Fruit fly (Drosophila melanogaster) whole organism, embryonic: ENCODE measurements around the gene pug.

ENCODE experiments used
- CG10267 ChIP-seq: fragments of 200-800 bp; sonication (Bioruptor generic); optimal IDR thresholded peaks from 2 replicates; lab custom pipeline; 2018; ENCODE audit warnings: missing biosample characterization, mild to moderate bottlenecking, missing genetic modification characterization, moderate library complexity
- CG10543 ChIP-seq: fragments of 200-800 bp; sonication (Bioruptor generic); optimal IDR thresholded peaks from 3 replicates; lab custom pipeline; 2017; ENCODE audit warnings: missing biosample characterization, mild to moderate bottlenecking, missing genetic modification characterization, moderate library complexity
- CG10654 ChIP-seq: fragments of 200-800 bp; sonication (Bioruptor generic); optimal IDR thresholded peaks from 2 replicates; lab custom pipeline; 2016; ENCODE audit warnings: missing biosample characterization, missing genetic modification characterization
- CG11695 ChIP-seq: fragments of 200-800 bp; sonication (Bioruptor generic); IDR thresholded peaks from 3 replicates; pipeline ENCODE4 v1.3.6; 2022; ENCODE audit warnings: missing biosample characterization, missing genetic modification characterization
- CG12744 ChIP-seq: fragments of 200-800 bp; sonication (Bioruptor generic); optimal IDR thresholded peaks from 2 replicates; lab custom pipeline; 2016; ENCODE audit warnings: missing biosample characterization, missing genetic modification characterization
- CG17612 ChIP-seq: fragments of 200-800 bp; sonication (Bioruptor generic); IDR thresholded peaks from 2 replicates; pipeline ENCODE4 v1.3.6; 2022; ENCODE audit warnings: missing biosample characterization, missing genetic modification characterization
- CG2120 ChIP-seq: fragments of 200-800 bp; sonication (Bioruptor generic); optimal IDR thresholded peaks from 3 replicates; lab custom pipeline; 2016; ENCODE audit warnings: missing biosample characterization, missing genetic modification characterization
- CG30403 ChIP-seq: fragments of 200-800 bp; sonication (Bioruptor generic); optimal IDR thresholded peaks from 3 replicates; lab custom pipeline; 2016; ENCODE audit warnings: missing biosample characterization, missing genetic modification characterization
- CG3847 ChIP-seq: fragments of 200-800 bp; sonication (Bioruptor generic); IDR thresholded peaks from 2 replicates; pipeline ENCODE4 v1.3.6; 2022; ENCODE audit warnings: missing biosample characterization, missing genetic modification characterization
- CG6272 ChIP-seq: fragments of 200-800 bp; sonication (Bioruptor generic); IDR thresholded peaks from 2 replicates; pipeline ENCODE4 v1.3.6; 2022; ENCODE audit warnings: missing biosample characterization, missing genetic modification characterization
- CG6654 ChIP-seq: fragments of 200-800 bp; sonication (Bioruptor generic); optimal IDR thresholded peaks from 2 replicates; lab custom pipeline; 2017; ENCODE audit warnings: missing biosample characterization, mild to moderate bottlenecking, missing genetic modification characterization
- CG7357 ChIP-seq: fragments of 200-800 bp; sonication (Bioruptor generic); IDR thresholded peaks from 3 replicates; pipeline ENCODE4 v1.3.6; 2022; ENCODE audit warnings: missing biosample characterization, missing genetic modification characterization
- CG7839 ChIP-seq: fragments of 200-800 bp; sonication (Bioruptor generic); optimal IDR thresholded peaks from 3 replicates; lab custom pipeline; 2018; ENCODE audit warnings: missing biosample characterization, mild to moderate bottlenecking, missing genetic modification characterization, moderate library complexity
- CG9609 ChIP-seq: fragments of 200-800 bp; sonication (Bioruptor generic); optimal IDR thresholded peaks from 3 replicates; lab custom pipeline; 2016; ENCODE audit warnings: missing biosample characterization, missing genetic modification characterization
- CTCF ChIP-seq: fragments of 200-800 bp; sonication (Bioruptor generic); optimal IDR thresholded peaks from 2 replicates; lab custom pipeline; 2017; ENCODE audit warnings: missing biosample characterization, mild to moderate bottlenecking, missing genetic modification characterization, moderate library complexity
- Dbx ChIP-seq: fragments of 200-800 bp; sonication (Bioruptor generic); IDR thresholded peaks from 3 replicates; pipeline ENCODE4 v1.3.6; 2022; ENCODE audit warnings: missing biosample characterization, missing genetic modification characterization
- Ets97D ChIP-seq: fragments of 200-800 bp; sonication (Bioruptor generic); optimal IDR thresholded peaks from 3 replicates; lab custom pipeline; 2016; ENCODE audit warnings: missing biosample characterization, missing genetic modification characterization
- Fer3 ChIP-seq: fragments of 200-800 bp; sonication (Bioruptor generic); optimal IDR thresholded peaks from 2 replicates; lab custom pipeline; 2018; ENCODE audit warnings: missing biosample characterization, mild to moderate bottlenecking, missing genetic modification characterization, moderate library complexity
- HmgZ ChIP-seq: fragments of 200-800 bp; sonication (Bioruptor generic); optimal IDR thresholded peaks from 2 replicates; lab custom pipeline; 2018; ENCODE audit warnings: missing biosample characterization, mild to moderate bottlenecking, missing genetic modification characterization
- Opbp ChIP-seq: fragments of 200-800 bp; sonication (Bioruptor generic); IDR thresholded peaks from 3 replicates; pipeline ENCODE4 v1.3.6; 2022; ENCODE audit warnings: missing biosample characterization, missing genetic modification characterization; ENCODE audit not compliant: partially characterized antibody
- Optix ChIP-seq: fragments of 200-800 bp; sonication (Bioruptor generic); IDR thresholded peaks from 3 replicates; pipeline ENCODE4 v1.3.6; 2022; ENCODE audit warnings: missing biosample characterization, missing genetic modification characterization
- Pdp1 ChIP-seq, 2 experiments: fragments of 200-800 bp; sonication (Bioruptor generic); optimal IDR thresholded peaks; 3 replicates each; lab custom pipeline; 2016; ENCODE audit warnings: missing biosample characterization in 2 of 2, missing genetic modification characterization in 2 of 2, mild to moderate bottlenecking in 1 of 2, moderate library complexity in 1 of 2
- Sin3A ChIP-seq: fragments of >200 bp; optimal IDR thresholded peaks from 2 replicates; lab custom pipeline; 2018
- amos ChIP-seq: fragments of 200-800 bp; sonication (Bioruptor generic); IDR thresholded peaks from 2 replicates; pipeline ENCODE4 v1.3.6; 2022; ENCODE audit warnings: missing biosample characterization, missing genetic modification characterization; ENCODE audit not compliant: partially characterized antibody
- disco-r ChIP-seq: fragments of 200-800 bp; sonication (Bioruptor generic); optimal IDR thresholded peaks from 2 replicates; lab custom pipeline; 2016; ENCODE audit warnings: missing biosample characterization, missing genetic modification characterization
- dmrt99B ChIP-seq: fragments of 200-800 bp; sonication (Bioruptor generic); optimal IDR thresholded peaks from 2 replicates; lab custom pipeline; 2018; ENCODE audit warnings: missing biosample characterization, mild to moderate bottlenecking, missing genetic modification characterization, moderate library complexity
- en ChIP-seq: fragments of 200-800 bp; sonication (Bioruptor generic); optimal IDR thresholded peaks from 2 replicates; lab custom pipeline; 2016; ENCODE audit warnings: missing biosample characterization, missing genetic modification characterization
- fd64A ChIP-seq: fragments of 200-800 bp; sonication (Bioruptor generic); optimal IDR thresholded peaks from 3 replicates; lab custom pipeline; 2018; ENCODE audit warnings: missing biosample characterization, mild to moderate bottlenecking, missing genetic modification characterization
- fru ChIP-seq: fragments of >200 bp; optimal IDR thresholded peaks from 2 replicates; lab custom pipeline; 2017
- ftz-f1 ChIP-seq: fragments of 200-800 bp; sonication (Bioruptor generic); optimal IDR thresholded peaks from 2 replicates; lab custom pipeline; 2016; ENCODE audit warnings: missing biosample characterization, missing genetic modification characterization
- gem ChIP-seq: fragments of 200-800 bp; sonication (Bioruptor generic); optimal IDR thresholded peaks from 2 replicates; lab custom pipeline; 2019; ENCODE audit warnings: missing biosample characterization, mild to moderate bottlenecking, missing genetic modification characterization, moderate library complexity
- grau ChIP-seq: fragments of 200-800 bp; optimal IDR thresholded peaks from 3 replicates; lab custom pipeline; 2019; ENCODE audit warnings: missing biosample characterization, mild to moderate bottlenecking, missing genetic modification characterization, moderate library complexity
- gro ChIP-seq: fragments of 200-800 bp; sonication (Bioruptor generic); optimal IDR thresholded peaks from 2 replicates; lab custom pipeline; 2016; ENCODE audit warnings: missing biosample characterization, missing genetic modification characterization
- insv ChIP-seq, 2 experiments: fragments of 200-800 bp; sonication (Bioruptor generic); optimal IDR thresholded peaks; 3 replicates each; lab custom pipeline; 2016 to 2018; ENCODE audit warnings: missing biosample characterization in 2 of 2, missing genetic modification characterization in 2 of 2
- jing ChIP-seq: fragments of 200-800 bp; sonication (Bioruptor generic); optimal IDR thresholded peaks from 2 replicates; lab custom pipeline; 2018; ENCODE audit warnings: missing biosample characterization, mild to moderate bottlenecking, missing genetic modification characterization
- kni ChIP-seq: fragments of 200-800 bp; sonication (Bioruptor generic); optimal IDR thresholded peaks from 3 replicates; lab custom pipeline; 2017; ENCODE audit warnings: mild to moderate bottlenecking, missing biosample characterization, missing genetic modification reagents, missing genetic modification characterization
- lilli ChIP-seq: fragments of 200-800 bp; sonication (Bioruptor generic); optimal IDR thresholded peaks from 3 replicates; lab custom pipeline; 2016; ENCODE audit warnings: missing biosample characterization, missing genetic modification characterization
- nom ChIP-seq: fragments of 200-800 bp; sonication (Bioruptor generic); optimal IDR thresholded peaks from 2 replicates; lab custom pipeline; 2017; ENCODE audit warnings: missing biosample characterization, missing genetic modification characterization, mild to moderate bottlenecking, moderate library complexity, missing genetic modification reagents
- oc ChIP-seq: fragments of 200-800 bp; sonication (Bioruptor generic); optimal IDR thresholded peaks from 2 replicates; lab custom pipeline; 2018; ENCODE audit warnings: missing biosample characterization, mild to moderate bottlenecking, missing genetic modification characterization, moderate library complexity
- odd ChIP-seq: fragments of 200-800 bp; sonication (Bioruptor generic); optimal IDR thresholded peaks from 2 replicates; lab custom pipeline; 2017; ENCODE audit warnings: missing biosample characterization, mild to moderate bottlenecking, missing genetic modification characterization
- pita ChIP-seq: fragments of 200-800 bp; sonication (Bioruptor generic); optimal IDR thresholded peaks from 2 replicates; lab custom pipeline; 2017; ENCODE audit warnings: missing biosample characterization, mild to moderate bottlenecking, missing genetic modification characterization
- ro ChIP-seq: fragments of 200-800 bp; sonication (Bioruptor generic); IDR thresholded peaks from 2 replicates; pipeline ENCODE4 v1.3.6; 2022; ENCODE audit warnings: missing biosample characterization, missing genetic modification characterization
- scrt ChIP-seq: fragments of 200-800 bp; sonication (Bioruptor generic); optimal IDR thresholded peaks from 2 replicates; lab custom pipeline; 2018; ENCODE audit warnings: missing biosample characterization, mild to moderate bottlenecking, missing genetic modification characterization, moderate library complexity
- seq ChIP-seq: fragments of 200-800 bp; sonication (Bioruptor generic); IDR thresholded peaks from 2 replicates; pipeline ENCODE4 v1.3.6; 2022; ENCODE audit warnings: missing biosample characterization, missing genetic modification characterization
- shn ChIP-seq: fragments of 200-800 bp; sonication (Bioruptor generic); optimal IDR thresholded peaks from 3 replicates; lab custom pipeline; 2016; ENCODE audit warnings: missing biosample characterization, missing genetic modification characterization
- sisA ChIP-seq: fragments of 200-800 bp; sonication (Bioruptor generic); IDR thresholded peaks from 2 replicates; pipeline ENCODE4 v1.3.6; 2022; ENCODE audit warnings: missing biosample characterization, missing genetic modification characterization
- slou ChIP-seq: fragments of 200-800 bp; sonication (Bioruptor generic); optimal IDR thresholded peaks from 3 replicates; lab custom pipeline; 2016; ENCODE audit warnings: missing biosample characterization, missing genetic modification characterization
- sna ChIP-seq: fragments of 200-800 bp; sonication (Bioruptor generic); IDR thresholded peaks from 2 replicates; pipeline ENCODE4 v1.3.6; 2022; ENCODE audit warnings: missing biosample characterization, missing genetic modification characterization; ENCODE audit not compliant: partially characterized antibody
- sr ChIP-seq: fragments of 200-800 bp; sonication (Bioruptor generic); IDR thresholded peaks from 3 replicates; pipeline ENCODE4 v1.3.6; 2022; ENCODE audit warnings: missing biosample characterization, missing genetic modification characterization
- ssp ChIP-seq: fragments of 200-800 bp; sonication (Bioruptor generic); IDR thresholded peaks from 2 replicates; pipeline ENCODE4 v1.3.6; 2022; ENCODE audit warnings: missing biosample characterization, missing genetic modification characterization
- tgo ChIP-seq: fragments of 200-800 bp; sonication (Bioruptor generic); IDR thresholded peaks from 3 replicates; pipeline ENCODE4 v1.3.6; 2022; ENCODE audit warnings: missing biosample characterization, missing genetic modification characterization
- vvl ChIP-seq: fragments of 200-800 bp; sonication (Bioruptor generic); IDR thresholded peaks from 2 replicates; pipeline ENCODE4 v1.3.6; 2022; ENCODE audit warnings: missing biosample characterization, missing genetic modification characterization

pug gene

dm6 chr3R:10677245-10677902 is 19.0 kb upstream of the pug start, which contains the start of gene CG6465 (continued):
- TF ChIP-seq grau (peak; percentile 81), sisA (GFP tag; lab: Robert Waterston, UW) (0 out of 2 replicates have a peak, but pooled peaks have one; percentile 17), vvl (GFP tag; lab: Robert Waterston, UW) (peak; percentile 84), CG7839 (tag; lab: Kevin White, UChicago) (peak; percentile 38), CG3847 (no peak), oc (tag; lab: Kevin White, UChicago) (no peak), sna (no peak), fru (no peak), CG6654 (GFP tag; lab: Kevin White, UChicago) (no peak), Ets97D (GFP tag; lab: Kevin White, UChicago) (peak; percentile 9), pita (peak; percentile 71), CG10267 (tag; lab: Kevin White, UChicago) (peak; percentile 17), kni (GFP tag; lab: Kevin White, UChicago) (peak; percentile 62), Fer3 (tag; lab: Kevin White, UChicago) (peak; percentile 1), gem (tag; lab: Kevin White, UChicago) (peak; percentile 15), HmgZ (peak; percentile 20), CG9609 (GFP tag; lab: Kevin White, UChicago) (no peak), jing (GFP tag; lab: Kevin White, UChicago) (no peak), ssp (0 out of 2 replicates have a peak, but pooled peaks have one; percentile 16), ftz-f1 (peak; percentile 88), Pdp1 (GFP tag; optimal IDR thresholded peaks at IDR 0.05; lab: Kevin White, UChicago) (peak; percentile 12 to 85), Dbx (GFP tag; lab: Robert Waterston, UW) (no peak), odd (GFP tag; lab: Kevin White, UChicago) (no peak), amos (GFP tag; lab: Robert Waterston, UW) (peak; percentile 68), tgo (peak; percentile 22; the same call in 1 of the 3 replicates), dmrt99B (tag; lab: Kevin White, UChicago) (peak; percentile 33), CG30403 (no peak), ro (GFP tag; lab: Robert Waterston, UW) (no peak), CG11695 (no peak), lilli (GFP tag; lab: Kevin White, UChicago) (no peak), scrt (GFP tag; lab: Kevin White, UChicago) (no peak), en (GFP tag; lab: Kevin White, UChicago) (no peak), insv (GFP tag; optimal IDR thresholded peaks at IDR 0.05; lab: Kevin White, UChicago) (peak in 1 of 2 experiments; percentile 23), seq (GFP tag; lab: Robert Waterston, UW) (no peak), gro (GFP tag; lab: Kevin White, UChicago) (peak; percentile 52), CG2120 (peak; percentile 25), shn (GFP tag; lab: Kevin White, UChicago) (no peak), CTCF (GFP tag; lab: Kevin White, UChicago) (peak; percentile 85), disco-r (GFP tag; lab: Kevin White, UChicago) (no peak), slou (no peak), sr (GFP tag; lab: Robert Waterston, UW) (no peak), Opbp (GFP tag; lab: Robert Waterston, UW) (peak; percentile 57; the same call in 1 of the 3 replicates), Optix (GFP tag; lab: Robert Waterston, UW) (no peak), CG12744 (GFP tag; lab: Kevin White, UChicago) (no peak), CG7357 (GFP tag; lab: Robert Waterston, UW) (0 out of 3 replicates have a peak, but pooled peaks have one; percentile 29), CG10654 (no peak), CG17612 (GFP tag; lab: Robert Waterston, UW) (no peak), CG6272 (GFP tag; lab: Robert Waterston, UW) (no peak), CG10543 (GFP tag; lab: Kevin White, UChicago) (peak; percentile 52), nom (GFP tag; lab: Kevin White, UChicago) (no peak), fd64A (GFP tag; lab: Kevin White, UChicago) (no peak), Sin3A (lab: Kevin White, UChicago) (no peak)
